Worm (Caenorhabditis elegans) whole organism, L1 larva: ENCODE measurements around the gene Y76B12C.8.

Experiments
- snpc-4 ChIP-seq: fragments of 150-350 bp; optimal IDR thresholded peaks from 2 replicates; lab custom pipeline; 2014; ENCODE audit warnings: missing biosample characterization, missing genetic modification characterization
- sox-4 ChIP-seq: sonication (generic microtip); optimal IDR thresholded peaks from 2 replicates; lab custom pipeline; 2016; ENCODE audit warnings: missing genetic modification characterization, missing compliant biosample characterization
- unc-62 ChIP-seq: fragments of 150-350 bp; optimal IDR thresholded peaks from 2 replicates; lab custom pipeline; 2014; ENCODE audit warnings: missing biosample characterization, missing genetic modification reagents, missing genetic modification characterization

DNA sequence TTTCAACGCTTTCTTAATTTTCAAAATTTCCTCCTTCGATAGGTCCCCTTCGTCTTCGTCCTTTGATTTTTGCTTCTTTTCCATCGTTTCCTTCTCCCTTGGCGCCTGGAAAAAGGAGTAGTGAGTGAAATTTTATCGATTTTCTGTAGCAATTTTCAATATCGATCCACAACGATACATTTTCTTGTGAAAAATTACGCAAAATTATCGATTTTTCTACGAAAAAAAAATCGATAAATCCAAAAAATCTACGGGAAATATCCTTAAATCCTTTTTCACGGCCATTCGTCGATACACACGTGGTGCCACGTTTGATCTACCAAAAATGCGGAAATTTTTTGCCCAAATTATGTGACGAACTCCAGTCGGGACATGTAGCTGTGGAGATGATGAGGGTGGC, 8.7 kb upstream of the Y76B12C.8 start:
- TF ChIP-seq snpc-4 (tag; lab: Kevin White, UChicago) (no peak), sox-4 (tag; lab: Kevin White, UChicago) (no peak), unc-62 (no peak)
